Worm (Caenorhabditis elegans) whole organism, dauer: ENCODE data around the gene F28B1.2.

Experiments
- unc-62 ChIP-seq: sonication (generic microtip); optimal IDR thresholded peaks from 2 replicates; lab custom pipeline; 2017; ENCODE audit warnings: missing biosample characterization, missing genetic modification reagents, missing genetic modification characterization

Gene F28B1.2

ce11 chrV:17059987-17060386 lies 15.4 kb downstream of the F28B1.2 start, which contains the start of gene sri-66:
TSS of gene sri-66 (plus strand) at chrV:17060287.
- TF ChIP-seq unc-62 (GFP tag; lab: Kevin White, UChicago): no peak

ce11 chrV:17061585-17061984 lies 17.0 kb downstream of the F28B1.2 start, which contains the start of gene F28B1.9:
TSS of gene F28B1.9 (plus strand) at chrV:17061885.
- TF ChIP-seq unc-62 (GFP tag; lab: Kevin White, UChicago): no peak

- TF ChIP-seq unc-62 (GFP tag; lab: Kevin White, UChicago): no peak
These were observed 20.1 kb downstream of the F28B1.2 start, which contains the start of gene srh-255 for ce11 chrV:17064676-17065075. TSS of gene srh-255 (plus strand) at chrV:17064976.

- no peak for TF ChIP-seq unc-62 (GFP tag; lab: Kevin White, UChicago)
These were observed 22.0 kb downstream of the F28B1.2 start for ce11 chrV:17066634-17067033.

- no peak for TF ChIP-seq unc-62 (GFP tag; lab: Kevin White, UChicago)
These were observed 24.2 kb downstream of the F28B1.2 start, which contains the start of gene T05E12.8 for ce11 chrV:17068839-17069238. TSS of gene T05E12.8 (plus strand) at chrV:17069139.

ce11 chrV:17071578-17071977 lies 27.0 kb downstream of the F28B1.2 start, which contains the start of gene srbc-14:
TSS of gene srbc-14 (minus strand) at chrV:17071678.
- TF ChIP-seq unc-62 (GFP tag; lab: Kevin White, UChicago): no peak

- TF ChIP-seq unc-62 (GFP tag; lab: Kevin White, UChicago): no peak
These were observed 31.3 kb downstream of the F28B1.2 start, which contains the start of gene str-125 for ce11 chrV:17075900-17076299. TSS of gene str-125 (minus strand) at chrV:17076000.

- TF ChIP-seq unc-62 (GFP tag; lab: Kevin White, UChicago): no peak
These were observed 33.3 kb downstream of the F28B1.2 start, which contains the start of gene T05E12.3 for ce11 chrV:17077889-17078288. TSS of gene T05E12.3 (minus strand) at chrV:17077989.

- TF ChIP-seq unc-62 (GFP tag; lab: Kevin White, UChicago): no peak
These were observed 35.2 kb downstream of the F28B1.2 start, which contains the start of gene srw-20 for ce11 chrV:17079795-17080194. TSS of gene srw-20 (minus strand) at chrV:17079895.

ce11 chrV:17082718-17083117 lies 38.1 kb downstream of the F28B1.2 start, which contains the start of gene T05E12.9:
TSS of gene T05E12.9 (minus strand) at chrV:17082818.
- no peak for TF ChIP-seq unc-62 (GFP tag; lab: Kevin White, UChicago)

ce11 chrV:17089342-17089741 lies 44.7 kb downstream of the F28B1.2 start, which contains the start of gene T05E12.6:
TSS of gene T05E12.6 (minus strand) at chrV:17089442.
- no peak for TF ChIP-seq unc-62 (GFP tag; lab: Kevin White, UChicago)

ce11 chrV:17089931-17090429 lies 45.4 kb downstream of the F28B1.2 start, which contains the start of gene srh-237:
TSS of gene srh-237 (plus strand) at chrV:17090379.
- TF ChIP-seq unc-62 (GFP tag; lab: Kevin White, UChicago): no peak

- TF ChIP-seq unc-62 (GFP tag; lab: Kevin White, UChicago): no peak
These were observed 47.7 kb downstream of the F28B1.2 start, which contains the start of gene ZK218.1 for ce11 chrV:17092262-17092661. TSS of gene ZK218.1 (plus strand) at chrV:17092562.

- no peak for TF ChIP-seq unc-62 (GFP tag; lab: Kevin White, UChicago)
These were observed 50.0 kb downstream of the F28B1.2 start for ce11 chrV:17094568-17094967.

- no peak for TF ChIP-seq unc-62 (GFP tag; lab: Kevin White, UChicago)
These were observed 54.1 kb downstream of the F28B1.2 start, which contains the start of the genes ZK218.3 and ZK218.4 for ce11 chrV:17098669-17099068. TSS of gene ZK218.3 (minus strand) at chrV:17098769. TSS of gene ZK218.4 (plus strand) at chrV:17098854.
